Fruit fly (Drosophila melanogaster) whole organism, embryonic: ENCODE data around the gene Os-C.

Experiments
- CG10274 ChIP-seq: fragments of 200-800 bp; sonication (Bioruptor generic); optimal IDR thresholded peaks from 3 replicates; lab custom pipeline; 2017; ENCODE audit warnings: missing biosample characterization, mild to moderate bottlenecking, missing genetic modification characterization
- CG11504 ChIP-seq: fragments of 200-800 bp; sonication (Bioruptor generic); optimal IDR thresholded peaks from 3 replicates; lab custom pipeline; 2019; ENCODE audit warnings: missing biosample characterization, mild to moderate bottlenecking, missing genetic modification characterization, moderate library complexity
- CG12769 ChIP-seq: fragments of 200-800 bp; sonication (Bioruptor generic); optimal IDR thresholded peaks from 2 replicates; lab custom pipeline; 2019; ENCODE audit warnings: missing biosample characterization, mild to moderate bottlenecking, missing genetic modification characterization, moderate library complexity
- CG12942 ChIP-seq: fragments of 200-800 bp; sonication (Bioruptor generic); optimal IDR thresholded peaks from 3 replicates; lab custom pipeline; 2016; ENCODE audit warnings: missing biosample characterization, missing genetic modification characterization
- CG13296 ChIP-seq: fragments of 200-800 bp; sonication (Bioruptor generic); optimal IDR thresholded peaks from 3 replicates; lab custom pipeline; 2018; ENCODE audit warnings: missing biosample characterization, mild to moderate bottlenecking, missing genetic modification characterization
- CG17361 ChIP-seq: fragments of 200-800 bp; sonication (Bioruptor generic); IDR thresholded peaks from 3 replicates; pipeline ENCODE4 v1.3.6; 2022; ENCODE audit warnings: missing biosample characterization, missing genetic modification characterization
- CG17385 ChIP-seq: fragments of 200-800 bp; sonication (Bioruptor generic); optimal IDR thresholded peaks from 3 replicates; lab custom pipeline; 2018; ENCODE audit warnings: missing biosample characterization, mild to moderate bottlenecking, missing genetic modification characterization
- CG3163 ChIP-seq: fragments of 200-800 bp; sonication (Bioruptor generic); optimal IDR thresholded peaks from 3 replicates; lab custom pipeline; 2016; ENCODE audit warnings: missing biosample characterization, missing genetic modification characterization
- CG42726 ChIP-seq: fragments of 200-800 bp; sonication (Bioruptor generic); IDR thresholded peaks from 2 replicates; pipeline ENCODE4 v1.3.6; 2022; ENCODE audit warnings: missing biosample characterization, missing genetic modification characterization; ENCODE audit not compliant: partially characterized antibody
- CG4854 ChIP-seq: fragments of 200-800 bp; sonication (Bioruptor generic); optimal IDR thresholded peaks from 2 replicates; lab custom pipeline; 2016; ENCODE audit warnings: missing biosample characterization, missing genetic modification characterization, inconsistent platforms
- CG5180 ChIP-seq: fragments of 200-800 bp; sonication (Bioruptor generic); optimal IDR thresholded peaks from 3 replicates; lab custom pipeline; 2017; ENCODE audit warnings: missing biosample characterization, missing genetic modification characterization, mild to moderate bottlenecking, moderate library complexity, missing genetic modification reagents
- CG8290 ChIP-seq, 3 experiments: fragments of 200-800 bp; sonication (Bioruptor generic); optimal IDR thresholded peaks; 2 replicates each; lab custom pipeline; 2016 to 2019; ENCODE audit warnings: missing biosample characterization in 3 of 3, missing genetic modification characterization in 3 of 3, mild to moderate bottlenecking in 2 of 3, moderate library complexity in 1 of 3
- CG8359 ChIP-seq: fragments of 200-800 bp; sonication (Bioruptor generic); optimal IDR thresholded peaks from 2 replicates; lab custom pipeline; 2017; ENCODE audit warnings: missing biosample characterization, mild to moderate bottlenecking, missing genetic modification characterization, borderline replicate concordance
- CG9817 ChIP-seq: fragments of 200-800 bp; sonication (Bioruptor generic); optimal IDR thresholded peaks from 2 replicates; lab custom pipeline; 2018; ENCODE audit warnings: missing biosample characterization, mild to moderate bottlenecking, missing genetic modification characterization, moderate library complexity
- D19A ChIP-seq: fragments of 200-800 bp; optimal IDR thresholded peaks from 3 replicates; lab custom pipeline; 2019; ENCODE audit warnings: missing biosample characterization, mild to moderate bottlenecking, missing genetic modification characterization, moderate library complexity
- Deaf1 ChIP-seq: fragments of 200-800 bp; optimal IDR thresholded peaks from 3 replicates; lab custom pipeline; 2019; ENCODE audit warnings: missing biosample characterization, mild to moderate bottlenecking, missing genetic modification characterization, moderate library complexity
- Dll ChIP-seq: fragments of 200-800 bp; sonication (Bioruptor generic); IDR thresholded peaks from 4 replicates; pipeline ENCODE4 v1.3.6; 2022; ENCODE audit warnings: missing biosample characterization, missing genetic modification characterization; ENCODE audit not compliant: partially characterized antibody
- Drgx ChIP-seq: fragments of 200-800 bp; sonication (Bioruptor generic); IDR thresholded peaks from 2 replicates; pipeline ENCODE4 v1.3.6; 2022; ENCODE audit warnings: missing biosample characterization, missing genetic modification characterization
- Med ChIP-seq: fragments of 200-800 bp; sonication (Bioruptor generic); peaks from one replicate; lab custom pipeline; 2016; ENCODE audit warnings: missing biosample characterization, missing genetic modification characterization, mild to moderate bottlenecking, inconsistent platforms, moderate library complexity
- Oli ChIP-seq: fragments of 200-800 bp; sonication (Bioruptor generic); optimal IDR thresholded peaks from 2 replicates; lab custom pipeline; 2018; ENCODE audit warnings: missing biosample characterization, mild to moderate bottlenecking, missing genetic modification characterization, moderate library complexity
- Pdp1 ChIP-seq, 2 experiments: fragments of 200-800 bp; sonication (Bioruptor generic); optimal IDR thresholded peaks; 3 replicates each; lab custom pipeline; 2016; ENCODE audit warnings: missing biosample characterization in 2 of 2, missing genetic modification characterization in 2 of 2, mild to moderate bottlenecking in 1 of 2, moderate library complexity in 1 of 2
- Sox100B ChIP-seq: fragments of 200-800 bp; sonication (Bioruptor generic); optimal IDR thresholded peaks from 3 replicates; lab custom pipeline; 2018; ENCODE audit warnings: missing biosample characterization, mild to moderate bottlenecking, missing genetic modification characterization
- Trl ChIP-seq, 3 experiments: fragments of >200 bp in 2 of 3; fragments of 200-800 bp in 1 of 3; sonication (Bioruptor generic) in 1 of 3; optimal IDR thresholded peaks; 2 replicates in 1 of 3; 3 replicates in 2 of 3; lab custom pipeline; 2016 to 2017; ENCODE audit warnings: missing biosample characterization in 1 of 3, missing genetic modification characterization in 1 of 3
- ara ChIP-seq: fragments of 200-800 bp; sonication (Bioruptor generic); IDR thresholded peaks from 2 replicates; pipeline ENCODE4 v1.3.6; 2022; ENCODE audit warnings: missing biosample characterization, missing genetic modification characterization
- gce ChIP-seq: fragments of 200-800 bp; sonication (Bioruptor generic); IDR thresholded peaks from 3 replicates; pipeline ENCODE4 v1.3.6; 2022; ENCODE audit warnings: missing biosample characterization, missing genetic modification characterization
- knrl ChIP-seq: fragments of 200-800 bp; sonication (Bioruptor generic); IDR thresholded peaks from 3 replicates; pipeline ENCODE4 v1.3.6; 2022; ENCODE audit warnings: missing biosample characterization, missing genetic modification characterization; ENCODE audit not compliant: partially characterized antibody
- lbe ChIP-seq: fragments of 200-800 bp; sonication (Bioruptor generic); optimal IDR thresholded peaks from 2 replicates; lab custom pipeline; 2016; ENCODE audit warnings: missing biosample characterization, mild to moderate bottlenecking, missing genetic modification characterization
- nom ChIP-seq: fragments of 200-800 bp; sonication (Bioruptor generic); optimal IDR thresholded peaks from 2 replicates; lab custom pipeline; 2017; ENCODE audit warnings: missing biosample characterization, missing genetic modification characterization, mild to moderate bottlenecking, moderate library complexity, missing genetic modification reagents
- otp ChIP-seq: fragments of 200-800 bp; sonication (Bioruptor generic); IDR thresholded peaks from 3 replicates; pipeline ENCODE4, ENCODE4 v1.3.6; 2022; ENCODE audit warnings: missing biosample characterization, missing genetic modification characterization
- slou ChIP-seq: fragments of 200-800 bp; sonication (Bioruptor generic); optimal IDR thresholded peaks from 3 replicates; lab custom pipeline; 2016; ENCODE audit warnings: missing biosample characterization, missing genetic modification characterization
- vfl ChIP-seq: fragments of 200-800 bp; sonication (Bioruptor generic); optimal IDR thresholded peaks from 2 replicates; lab custom pipeline; 2016; ENCODE audit warnings: missing biosample characterization, missing genetic modification characterization
- wek ChIP-seq: fragments of 200-800 bp; sonication (Bioruptor generic); optimal IDR thresholded peaks from 3 replicates; lab custom pipeline; 2018; ENCODE audit warnings: missing biosample characterization, mild to moderate bottlenecking, missing genetic modification characterization, moderate library complexity
- yki ChIP-seq: fragments of >200 bp; optimal IDR thresholded peaks from 3 replicates; lab custom pipeline; 2018

Gene Os-C

dm6 chr3R:7966544-7967264, 12.1 kb upstream of the Os-C start:
- 0 out of 2 replicates have a peak, but pooled peaks have one; percentile 7 for TF ChIP-seq CG42726 (GFP tag; lab: Robert Waterston, UW)
- peak in 1 of 2 experiments; percentile 30 for TF ChIP-seq Pdp1 (GFP tag; optimal IDR thresholded peaks at IDR 0.05; lab: Kevin White, UChicago)
- peak; percentile 36 for TF ChIP-seq Med
- TF ChIP-seq Deaf1 (tag; lab: Kevin White, UChicago) = peak; percentile 49
- peak; percentile 27 for TF ChIP-seq nom (GFP tag; lab: Kevin White, UChicago)
- TF ChIP-seq knrl (GFP tag; lab: Robert Waterston, UW) = 0 out of 3 replicates have a peak, but pooled peaks have one; percentile 9
- TF ChIP-seq otp (GFP tag; lab: Robert Waterston, UW) = 0 out of 3 replicates have a peak, but pooled peaks have one; percentile 8
- no peak for TF ChIP-seq CG12942 (GFP tag; lab: Kevin White, UChicago)
- TF ChIP-seq CG9817 = no peak
- TF ChIP-seq CG5180 (GFP tag; lab: Kevin White, UChicago) = peak; percentile 56
- TF ChIP-seq Trl (optimal IDR thresholded peaks at IDR 0.05; lab: Kevin White, UChicago) = peak in 1 of 2 experiments; percentile 5
- no peak for TF ChIP-seq Trl (GFP tag; optimal IDR thresholded peaks at IDR 0.05; lab: Kevin White, UChicago)
- TF ChIP-seq Drgx (GFP tag; lab: Robert Waterston, UW) = peak; percentile 48
- TF ChIP-seq gce (GFP tag; lab: Robert Waterston, UW) = no peak

- TF ChIP-seq Sox100B (GFP tag; lab: Kevin White, UChicago) (no peak), CG17361 (GFP tag; lab: Robert Waterston, UW) (0 out of 3 replicates have a peak, but pooled peaks have one; percentile 18), CG10274 (GFP tag; lab: Kevin White, UChicago) (peak; percentile 78), CG8359 (GFP tag; lab: Kevin White, UChicago) (no peak), D19A (tag; lab: Kevin White, UChicago) (peak; percentile 7), CG13296 (GFP tag; lab: Kevin White, UChicago) (no peak), Trl (optimal IDR thresholded peaks at IDR 0.05; lab: Kevin White, UChicago) (no peak), Trl (GFP tag; optimal IDR thresholded peaks at IDR 0.05; lab: Kevin White, UChicago) (no peak)
Observed at dm6 chr3R:7967347-7967746, 11.4 kb upstream of the Os-C start, which contains the start of gene dsx. Gene dsx (minus strand): TSS chr3R:7967408.

- peak; percentile 67 for TF ChIP-seq lbe (GFP tag; lab: Kevin White, UChicago)
- peak; percentile 33 for TF ChIP-seq CG17385 (GFP tag; lab: Kevin White, UChicago)
- TF ChIP-seq CG8290 (GFP tag; optimal IDR thresholded peaks at IDR 0.05; lab: Kevin White, UChicago) = no peak
- TF ChIP-seq CG8290 (tag; optimal IDR thresholded peaks at IDR 0.05; lab: Kevin White, UChicago) = no peak
- peak; percentile 54 to 78 for TF ChIP-seq Trl (optimal IDR thresholded peaks at IDR 0.05; lab: Kevin White, UChicago)
- no peak for TF ChIP-seq Trl (GFP tag; optimal IDR thresholded peaks at IDR 0.05; lab: Kevin White, UChicago)
- TF ChIP-seq vfl = no peak
- no peak for TF ChIP-seq slou (GFP tag; lab: Kevin White, UChicago)
- peak; percentile 85 for TF ChIP-seq nom (GFP tag; lab: Kevin White, UChicago)
- TF ChIP-seq wek (GFP tag; lab: Kevin White, UChicago) = no peak
- no peak for TF ChIP-seq CG4854
- TF ChIP-seq ara (GFP tag; lab: Robert Waterston, UW) = 0 out of 2 replicates have a peak, but pooled peaks have one; percentile 39
- peak; percentile 55; the same call in 1 of the 4 replicates for TF ChIP-seq Dll (GFP tag; lab: Robert Waterston, UW)
- TF ChIP-seq Oli (tag; lab: Kevin White, UChicago) = no peak
- TF ChIP-seq CG11504 (tag; lab: Kevin White, UChicago) = peak; percentile 59
- peak; percentile 34 for TF ChIP-seq CG5180 (GFP tag; lab: Kevin White, UChicago)
- TF ChIP-seq yki (lab: Kevin White, UChicago) = peak; percentile 29
- TF ChIP-seq Drgx (GFP tag; lab: Robert Waterston, UW) = peak; percentile 71
- TF ChIP-seq CG12769 = peak; percentile 52
- TF ChIP-seq CG3163 (GFP tag; lab: Kevin White, UChicago) = peak; percentile 12
Observed at dm6 chr3R:7967801-7968200, 11.0 kb upstream of the Os-C start.
